In the genomic region with DNA sequence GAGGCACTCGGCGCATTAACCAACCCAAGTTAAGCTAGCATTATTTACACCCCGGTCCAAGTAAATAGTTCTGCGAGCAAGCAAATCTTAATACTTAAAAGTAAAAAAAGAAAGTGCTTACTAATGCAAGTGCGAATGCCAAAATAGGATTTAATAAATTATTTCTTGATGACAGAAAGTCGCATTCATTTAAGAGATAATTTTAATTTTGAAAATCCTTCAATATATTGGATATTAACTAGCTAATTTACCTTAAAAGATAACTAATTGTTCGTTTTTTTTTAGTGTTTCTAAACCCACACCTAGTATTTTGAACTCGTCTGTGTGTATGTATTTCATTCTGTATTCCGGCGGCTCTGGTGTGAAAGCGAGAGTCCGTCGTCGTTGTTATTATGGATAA, we compare ENCODE assay signal across 1 fruit fly cellular context.
A peak's percentile ranks its signal among the peaks of the same experiment; 100 is the strongest.
TF ChIP-seq lines count a peak whose summit lies in the region.

No protein-coding gene starts in this region.

TF ChIP-seq in whole organism, embryonic, 481 proteins besides CTCF, POLR2A, EP300 and RAD21 (continued from another document and continues in another):
- TF ChIP-seq CG13624 (GFP tag; optimal IDR thresholded peaks at IDR 0.05; lab: Kevin White, UChicago) (no peak), mirr (GFP tag; optimal IDR thresholded peaks at IDR 0.05; lab: Kevin White, UChicago) (no peak), exex (tag; optimal IDR thresholded peaks at IDR 0.05; lab: Kevin White, UChicago) (no peak), NfI (GFP tag; optimal IDR thresholded peaks at IDR 0.05; lab: Kevin White, UChicago) (peak; percentile 40), CG43689 (GFP tag; IDR thresholded peaks at IDR 0.05; lab: Robert Waterston, UW) (no peak), Dad (GFP tag; optimal IDR thresholded peaks at IDR 0.05; lab: Kevin White, UChicago) (no peak), mld (GFP tag; IDR thresholded peaks at IDR 0.05; lab: Robert Waterston, UW; ENCODE audit: partially characterized antibody) (no peak), CG17359 (tag; optimal IDR thresholded peaks at IDR 0.05; lab: Kevin White, UChicago) (peak; percentile 65), CG17829 (tag; optimal IDR thresholded peaks at IDR 0.05; lab: Kevin White, UChicago) (peak; percentile 23), CG3847 (GFP tag; IDR thresholded peaks at IDR 0.05; lab: Robert Waterston, UW) (no peak), dm (GFP tag; optimal IDR thresholded peaks at IDR 0.05; lab: Kevin White, UChicago) (no peak), p53 (GFP tag; optimal IDR thresholded peaks at IDR 0.05; lab: Kevin White, UChicago) (no peak), CG17385 (GFP tag; optimal IDR thresholded peaks at IDR 0.05; lab: Kevin White, UChicago) (peak; percentile 50), tin (GFP tag; optimal IDR thresholded peaks at IDR 0.05; lab: Kevin White, UChicago) (no peak), br (optimal IDR thresholded peaks at IDR 0.05; lab: Kevin White, UChicago) (no peak), HmgD (GFP tag; optimal IDR thresholded peaks at IDR 0.05; lab: Kevin White, UChicago) (no peak), ash1 (GFP tag; optimal IDR thresholded peaks at IDR 0.05; lab: Kevin White, UChicago) (no peak), CG3838 (GFP tag; optimal IDR thresholded peaks at IDR 0.05; lab: Kevin White, UChicago) (no peak), Dip2 (GFP tag; IDR thresholded peaks at IDR 0.05; lab: Robert Waterston, UW) (no peak), CG9215 (GFP tag; IDR thresholded peaks at IDR 0.05; lab: Robert Waterston, UW) (no peak), CG2116 (GFP tag; optimal IDR thresholded peaks at IDR 0.05; lab: Kevin White, UChicago) (no peak), CoRest (tag; optimal IDR thresholded peaks at IDR 0.05; lab: Kevin White, UChicago) (peak; percentile 71), CG1602 (GFP tag; optimal IDR thresholded peaks at IDR 0.05; lab: Kevin White, UChicago) (peak; percentile 9), CG7928 (GFP tag; optimal IDR thresholded peaks at IDR 0.05; lab: Kevin White, UChicago) (no peak), cas (GFP tag; IDR thresholded peaks at IDR 0.05; lab: Robert Waterston, UW) (no peak), CG15011 (GFP tag; optimal IDR thresholded peaks at IDR 0.05; lab: Kevin White, UChicago) (no peak), pho (GFP tag; optimal IDR thresholded peaks at IDR 0.05; lab: Kevin White, UChicago) (no peak), CG2712 (tag; optimal IDR thresholded peaks at IDR 0.05; lab: Kevin White, UChicago) (peak; percentile 54), Blimp-1 (GFP tag; optimal IDR thresholded peaks at IDR 0.05; lab: Kevin White, UChicago) (peak; percentile 86), CG42726 (GFP tag; IDR thresholded peaks at IDR 0.05; lab: Robert Waterston, UW; ENCODE audit: partially characterized antibody) (no peak), sqz (GFP tag; optimal IDR thresholded peaks at IDR 0.05; lab: Kevin White, UChicago) (no peak), CG10431 (GFP tag; optimal IDR thresholded peaks at IDR 0.05; lab: Kevin White, UChicago) (no peak), tgo (GFP tag; IDR thresholded peaks at IDR 0.05; lab: Robert Waterston, UW) (peak; percentile 61; the same call in 2 of the 3 replicates), scrt (GFP tag; optimal IDR thresholded peaks at IDR 0.05; lab: Kevin White, UChicago) (peak; percentile 7), Bgb (GFP tag; IDR thresholded peaks at IDR 0.05; lab: Robert Waterston, UW; ENCODE audit: partially characterized antibody) (no peak), chif (GFP tag; optimal IDR thresholded peaks at IDR 0.05; lab: Kevin White, UChicago) (peak; percentile 13 to 44), CG16813 (GFP tag; IDR thresholded peaks at IDR 0.05; lab: Robert Waterston, UW; ENCODE audit: partially characterized antibody) (no peak), zf30C (GFP tag; optimal IDR thresholded peaks at IDR 0.05; lab: Kevin White, UChicago) (no peak), CG2129 (GFP tag; IDR thresholded peaks at IDR 0.05; lab: Robert Waterston, UW; ENCODE audit: partially characterized antibody) (no peak), D19B (GFP tag; optimal IDR thresholded peaks at IDR 0.05; lab: Kevin White, UChicago) (no peak), CG18599 (GFP tag; optimal IDR thresholded peaks at IDR 0.05; lab: Kevin White, UChicago) (peak; percentile 47), sens (GFP tag; lab: Kevin White, UChicago) (peak; percentile 85), CG6683 (GFP tag; optimal IDR thresholded peaks at IDR 0.05; lab: Kevin White, UChicago) (peak; percentile 6), z (GFP tag; IDR thresholded peaks at IDR 0.05; lab: Robert Waterston, UW) (no peak), CG8765 (GFP tag; IDR thresholded peaks at IDR 0.05; lab: Robert Waterston, UW) (no peak), YL-1 (GFP tag; optimal IDR thresholded peaks at IDR 0.05; lab: Kevin White, UChicago) (no peak), BEAF-32 (GFP tag; optimal IDR thresholded peaks at IDR 0.05; lab: Kevin White, UChicago) (no peak), tx (GFP tag; optimal IDR thresholded peaks at IDR 0.05; lab: Kevin White, UChicago) (no peak), CG17912 (GFP tag; optimal IDR thresholded peaks at IDR 0.05; lab: Kevin White, UChicago) (no peak), toy (GFP tag; IDR thresholded peaks at IDR 0.05; lab: Robert Waterston, UW) (no peak), sima (GFP tag; optimal IDR thresholded peaks at IDR 0.05; lab: Kevin White, UChicago) (no peak), CG8388 (GFP tag; optimal IDR thresholded peaks at IDR 0.05; lab: Kevin White, UChicago) (peak; percentile 55), luna (GFP tag; optimal IDR thresholded peaks at IDR 0.05; lab: Kevin White, UChicago) (no peak), CG12299 (tag; optimal IDR thresholded peaks at IDR 0.05; lab: Kevin White, UChicago) (no peak), CG10267 (tag; optimal IDR thresholded peaks at IDR 0.05; lab: Kevin White, UChicago) (peak; percentile 52), ems (GFP tag; optimal IDR thresholded peaks at IDR 0.05; lab: Kevin White, UChicago) (no peak), CG6254 (GFP tag; optimal IDR thresholded peaks at IDR 0.05; lab: Kevin White, UChicago) (peak; percentile 3), CG13123 (GFP tag; optimal IDR thresholded peaks at IDR 0.05; lab: Kevin White, UChicago) (no peak), CG12071 (GFP tag; optimal IDR thresholded peaks at IDR 0.05; lab: Kevin White, UChicago) (peak; percentile 43), odd (GFP tag; optimal IDR thresholded peaks at IDR 0.05; lab: Kevin White, UChicago) (peak; percentile 36), TFAM (GFP tag; optimal IDR thresholded peaks at IDR 0.05; lab: Kevin White, UChicago) (no peak), Oaz (GFP tag; IDR thresholded peaks at IDR 0.05; lab: Robert Waterston, UW) (no peak), ac (GFP tag; optimal IDR thresholded peaks at IDR 0.05; lab: Kevin White, UChicago) (no peak), Fer3 (tag; optimal IDR thresholded peaks at IDR 0.05; lab: Kevin White, UChicago) (peak; percentile 13), ttk (GFP tag; IDR thresholded peaks at IDR 0.05; lab: Robert Waterston, UW) (peak; percentile 47; the same call in 1 of the 2 replicates), CG2875 (GFP tag; optimal IDR thresholded peaks at IDR 0.05; lab: Kevin White, UChicago) (peak; percentile 26), CG2120 (GFP tag; optimal IDR thresholded peaks at IDR 0.05; lab: Kevin White, UChicago) (peak; percentile 30), peb (GFP tag; IDR thresholded peaks at IDR 0.05; lab: Robert Waterston, UW) (no peak), CG4424 (GFP tag; optimal IDR thresholded peaks at IDR 0.05; lab: Kevin White, UChicago) (peak; percentile 48), Hr39 (optimal IDR thresholded peaks at IDR 0.05; lab: Kevin White, UChicago) (no peak), her (GFP tag; optimal IDR thresholded peaks at IDR 0.05; lab: Kevin White, UChicago) (no peak), H2.0 (GFP tag; IDR thresholded peaks at IDR 0.05; lab: Robert Waterston, UW) (0 out of 2 replicates have a peak, but pooled peaks have one; percentile 23), CG30403 (GFP tag; optimal IDR thresholded peaks at IDR 0.05; lab: Kevin White, UChicago) (peak; percentile 65), CG18011 (GFP tag; optimal IDR thresholded peaks at IDR 0.05; lab: Kevin White, UChicago) (no peak), ara (GFP tag; IDR thresholded peaks at IDR 0.05; lab: Robert Waterston, UW) (no peak), ase (GFP tag; IDR thresholded peaks at IDR 0.05; lab: Robert Waterston, UW) (peak; percentile 14; the same call in 1 of the 3 replicates), CG2889 (GFP tag; IDR thresholded peaks at IDR 0.05; lab: Robert Waterston, UW) (no peak), sens-2 (GFP tag; IDR thresholded peaks at IDR 0.05; lab: Robert Waterston, UW) (no peak), Eip74EF (GFP tag; optimal IDR thresholded peaks at IDR 0.05; lab: Kevin White, UChicago) (peak in 1 of 2 experiments; percentile 79), Sry-δ (GFP tag; optimal IDR thresholded peaks at IDR 0.05; lab: Kevin White, UChicago) (no peak), CG1233 (GFP tag; optimal IDR thresholded peaks at IDR 0.05; lab: Kevin White, UChicago) (peak; percentile 49), CG16863 (GFP tag; optimal IDR thresholded peaks at IDR 0.05; lab: Kevin White, UChicago) (peak; percentile 6), ssp (GFP tag; IDR thresholded peaks at IDR 0.05; lab: Robert Waterston, UW) (0 out of 2 replicates have a peak, but pooled peaks have one; percentile 19), chn (GFP tag; optimal IDR thresholded peaks at IDR 0.05; lab: Kevin White, UChicago) (no peak), yki (optimal IDR thresholded peaks at IDR 0.05; lab: Kevin White, UChicago) (no peak), Spps (tag; optimal IDR thresholded peaks at IDR 0.05; lab: Kevin White, UChicago) (no peak), inv (GFP tag; IDR thresholded peaks at IDR 0.05; lab: Robert Waterston, UW; ENCODE audit: partially characterized antibody) (no peak), Atf-2 (GFP tag; optimal IDR thresholded peaks at IDR 0.05; lab: Kevin White, UChicago) (no peak), Rx (GFP tag; IDR thresholded peaks at IDR 0.05; lab: Robert Waterston, UW) (no peak), ranshi (GFP tag; IDR thresholded peaks at IDR 0.05; lab: Robert Waterston, UW) (0 out of 2 replicates have a peak, but pooled peaks have one; percentile 10), org-1 (GFP tag; optimal IDR thresholded peaks at IDR 0.05; lab: Kevin White, UChicago) (peak; percentile 52), CG12659 (GFP tag; optimal IDR thresholded peaks at IDR 0.05; lab: Kevin White, UChicago) (peak; percentile 51), Nf-YB (GFP tag; optimal IDR thresholded peaks at IDR 0.05; lab: Kevin White, UChicago) (peak; percentile 34), MBD-R2 (GFP tag; IDR thresholded peaks at IDR 0.05; lab: Robert Waterston, UW) (no peak), dan (GFP tag; IDR thresholded peaks at IDR 0.05; lab: Robert Waterston, UW) (no peak), sr (GFP tag; IDR thresholded peaks at IDR 0.05; lab: Robert Waterston, UW) (no peak), jigr1 (GFP tag; IDR thresholded peaks at IDR 0.05; lab: Robert Waterston, UW) (no peak), Ravus (GFP tag; IDR thresholded peaks at IDR 0.05; lab: Robert Waterston, UW) (no peak; the same call in 1 of the 2 replicates), fd102C (GFP tag; optimal IDR thresholded peaks at IDR 0.05; lab: Kevin White, UChicago) (no peak), Awh (GFP tag; IDR thresholded peaks at IDR 0.05; lab: Robert Waterston, UW) (peak; percentile 15; the same call in 1 of the 2 replicates), CG11456 (GFP tag; IDR thresholded peaks at IDR 0.05; lab: Robert Waterston, UW) (no peak), Lpt (GFP tag; optimal IDR thresholded peaks at IDR 0.05; lab: Kevin White, UChicago) (no peak), trh (GFP tag; optimal IDR thresholded peaks at IDR 0.05; lab: Kevin White, UChicago) (no peak), CG30431 (GFP tag; optimal IDR thresholded peaks at IDR 0.05; lab: Kevin White, UChicago) (no peak), CG17612 (GFP tag; IDR thresholded peaks at IDR 0.05; lab: Robert Waterston, UW) (no peak), C15 (GFP tag; IDR thresholded peaks at IDR 0.05; lab: Robert Waterston, UW) (no peak), sisA (GFP tag; IDR thresholded peaks at IDR 0.05; lab: Robert Waterston, UW) (peak; percentile 51; the same call in 1 of the 2 replicates), Chrac-16 (GFP tag; optimal IDR thresholded peaks at IDR 0.05; lab: Kevin White, UChicago) (no peak), tna (GFP tag; IDR thresholded peaks at IDR 0.05; lab: Robert Waterston, UW; ENCODE audit: partially characterized antibody) (no peak), sug (tag; optimal IDR thresholded peaks at IDR 0.05; lab: Kevin White, UChicago) (no peak), CG10274 (GFP tag; optimal IDR thresholded peaks at IDR 0.05; lab: Kevin White, UChicago) (no peak), CG4360 (GFP tag; IDR thresholded peaks at IDR 0.05; lab: Robert Waterston, UW) (no peak), B-H2 (GFP tag; optimal IDR thresholded peaks at IDR 0.05; lab: Kevin White, UChicago) (no peak), CG31441 (GFP tag; IDR thresholded peaks at IDR 0.05; lab: Robert Waterston, UW) (peak; percentile 77), lmd (GFP tag; IDR thresholded peaks at IDR 0.05; lab: Robert Waterston, UW) (peak; percentile 46), Antp (GFP tag; optimal IDR thresholded peaks at IDR 0.05; lab: Kevin White, UChicago) (no peak), sc (optimal IDR thresholded peaks at IDR 0.05; lab: Kevin White, UChicago) (no peak), sc (GFP tag; optimal IDR thresholded peaks at IDR 0.05; lab: Kevin White, UChicago) (no peak), CG16815 (GFP tag; optimal IDR thresholded peaks at IDR 0.05; lab: Kevin White, UChicago) (no peak), Dbx (GFP tag; IDR thresholded peaks at IDR 0.05; lab: Robert Waterston, UW) (no peak), otp (GFP tag; IDR thresholded peaks at IDR 0.05; lab: Robert Waterston, UW) (no peak), CG5180 (GFP tag; optimal IDR thresholded peaks at IDR 0.05; lab: Kevin White, UChicago) (peak; percentile 37), crc (GFP tag; optimal IDR thresholded peaks at IDR 0.05; lab: Kevin White, UChicago) (no peak), CG8290 (GFP tag; optimal IDR thresholded peaks at IDR 0.05; lab: Kevin White, UChicago) (no peak), CG8290 (tag; optimal IDR thresholded peaks at IDR 0.05; lab: Kevin White, UChicago) (no peak), lilli (GFP tag; optimal IDR thresholded peaks at IDR 0.05; lab: Kevin White, UChicago) (peak; percentile 27), CG10979 (tag; optimal IDR thresholded peaks at IDR 0.05; lab: Kevin White, UChicago) (peak; percentile 68), ftz-f1 (GFP tag; optimal IDR thresholded peaks at IDR 0.05; lab: Kevin White, UChicago) (no peak), Drgx (GFP tag; IDR thresholded peaks at IDR 0.05; lab: Robert Waterston, UW) (0 out of 2 replicates have a peak, but pooled peaks have one; percentile 31), zfh2 (GFP tag; optimal IDR thresholded peaks at IDR 0.05; lab: Kevin White, UChicago) (no peak), fru (optimal IDR thresholded peaks at IDR 0.05; lab: Kevin White, UChicago) (no peak)
